Fruit fly (Drosophila melanogaster) whole organism, embryonic: ENCODE measurements around the gene Cdc37.

Source experiments
- CG10267 ChIP-seq: fragments of 200-800 bp; sonication (Bioruptor generic); optimal IDR thresholded peaks from 2 replicates; lab custom pipeline; 2018; ENCODE audit warnings: missing biosample characterization, mild to moderate bottlenecking, missing genetic modification characterization, moderate library complexity
- CG10462 ChIP-seq: fragments of 200-800 bp; sonication (Bioruptor generic); optimal IDR thresholded peaks from 2 replicates; lab custom pipeline; 2016; ENCODE audit warnings: missing biosample characterization, missing genetic modification characterization
- CG10565 ChIP-seq: fragments of 200-800 bp; sonication (Bioruptor generic); optimal IDR thresholded peaks from 3 replicates; lab custom pipeline; 2016; ENCODE audit warnings: missing biosample characterization, mild to moderate bottlenecking, missing genetic modification characterization
- CG10654 ChIP-seq: fragments of 200-800 bp; sonication (Bioruptor generic); optimal IDR thresholded peaks from 2 replicates; lab custom pipeline; 2016; ENCODE audit warnings: missing biosample characterization, missing genetic modification characterization
- CG15011 ChIP-seq: fragments of 200-800 bp; sonication (Bioruptor generic); optimal IDR thresholded peaks from 3 replicates; lab custom pipeline; 2018; ENCODE audit warnings: missing biosample characterization, mild to moderate bottlenecking, missing genetic modification characterization
- CG15601 ChIP-seq: fragments of 200-800 bp; sonication (Bioruptor generic); optimal IDR thresholded peaks from 3 replicates; lab custom pipeline; 2019; ENCODE audit warnings: missing biosample characterization, mild to moderate bottlenecking, missing genetic modification characterization, moderate library complexity
- CG1603 ChIP-seq: fragments of 200-800 bp; sonication (Bioruptor generic); optimal IDR thresholded peaks from 2 replicates; lab custom pipeline; 2019; ENCODE audit warnings: missing biosample characterization, mild to moderate bottlenecking, missing genetic modification characterization, moderate library complexity
- CG16815 ChIP-seq: fragments of 200-800 bp; sonication (Bioruptor generic); optimal IDR thresholded peaks from 3 replicates; lab custom pipeline; 2017; ENCODE audit warnings: missing biosample characterization, mild to moderate bottlenecking, missing genetic modification characterization
- CG17361 ChIP-seq: fragments of 200-800 bp; sonication (Bioruptor generic); IDR thresholded peaks from 3 replicates; pipeline ENCODE4 v1.3.6; 2022; ENCODE audit warnings: missing biosample characterization, missing genetic modification characterization
- CG18262 ChIP-seq: fragments of 200-800 bp; optimal IDR thresholded peaks from 3 replicates; lab custom pipeline; 2019; ENCODE audit warnings: missing biosample characterization, mild to moderate bottlenecking, missing genetic modification characterization, moderate library complexity
- CG2120 ChIP-seq: fragments of 200-800 bp; sonication (Bioruptor generic); optimal IDR thresholded peaks from 3 replicates; lab custom pipeline; 2016; ENCODE audit warnings: missing biosample characterization, missing genetic modification characterization
- CG30431 ChIP-seq: fragments of 200-800 bp; sonication (Bioruptor generic); optimal IDR thresholded peaks from 2 replicates; lab custom pipeline; 2017; ENCODE audit warnings: missing biosample characterization, missing genetic modification characterization
- CG34422 ChIP-seq: fragments of 200-800 bp; sonication (Bioruptor generic); IDR thresholded peaks from 3 replicates; pipeline ENCODE4 v1.3.6; 2022; ENCODE audit warnings: missing biosample characterization, missing genetic modification characterization
- CG4404 ChIP-seq: fragments of 200-800 bp; sonication (Bioruptor generic); IDR thresholded peaks from 2 replicates; pipeline ENCODE4 v1.3.6; 2022; ENCODE audit warnings: missing biosample characterization, missing genetic modification characterization
- CG4730 ChIP-seq: fragments of 200-800 bp; sonication (Bioruptor generic); IDR thresholded peaks from 2 replicates; pipeline ENCODE4 v1.3.6; 2022; ENCODE audit warnings: missing biosample characterization, missing genetic modification characterization
- CG4820 ChIP-seq: fragments of 200-800 bp; sonication (Bioruptor generic); optimal IDR thresholded peaks from 3 replicates; lab custom pipeline; 2016; ENCODE audit warnings: missing biosample characterization, missing genetic modification characterization
- CG6254 ChIP-seq: fragments of 200-800 bp; sonication (Bioruptor generic); optimal IDR thresholded peaks from 3 replicates; lab custom pipeline; 2017; ENCODE audit warnings: mild to moderate bottlenecking, missing biosample characterization, missing genetic modification reagents, missing genetic modification characterization
- CG8290 ChIP-seq, 3 experiments: fragments of 200-800 bp; sonication (Bioruptor generic); optimal IDR thresholded peaks; 2 replicates each; lab custom pipeline; 2016 to 2019; ENCODE audit warnings: missing biosample characterization in 3 of 3, missing genetic modification characterization in 3 of 3, mild to moderate bottlenecking in 2 of 3, moderate library complexity in 1 of 3
- CG8388 ChIP-seq: fragments of 200-800 bp; sonication (Bioruptor generic); optimal IDR thresholded peaks from 2 replicates; lab custom pipeline; 2019; ENCODE audit warnings: missing biosample characterization, mild to moderate bottlenecking, missing genetic modification characterization, moderate library complexity
- CG9609 ChIP-seq: fragments of 200-800 bp; sonication (Bioruptor generic); optimal IDR thresholded peaks from 3 replicates; lab custom pipeline; 2016; ENCODE audit warnings: missing biosample characterization, missing genetic modification characterization
- Chrac-16 ChIP-seq: fragments of 200-800 bp; sonication (Bioruptor generic); optimal IDR thresholded peaks from 3 replicates; lab custom pipeline; 2016; ENCODE audit warnings: missing biosample characterization, missing genetic modification characterization
- Hmr ChIP-seq: fragments of 200-800 bp; sonication (Bioruptor generic); optimal IDR thresholded peaks from 3 replicates; lab custom pipeline; 2017; ENCODE audit warnings: mild to moderate bottlenecking, missing biosample characterization, missing genetic modification reagents, missing genetic modification characterization
- Meics ChIP-seq: fragments of 200-800 bp; sonication (Bioruptor generic); optimal IDR thresholded peaks from 2 replicates; lab custom pipeline; 2017; ENCODE audit warnings: missing biosample characterization, mild to moderate bottlenecking, missing genetic modification characterization
- Mes4 ChIP-seq: fragments of 200-800 bp; sonication (Bioruptor generic); optimal IDR thresholded peaks from 2 replicates; lab custom pipeline; 2016; ENCODE audit warnings: missing biosample characterization, missing genetic modification characterization
- Mrtf ChIP-seq: fragments of 200-800 bp; sonication (Bioruptor generic); IDR thresholded peaks from 3 replicates; pipeline ENCODE4 v1.3.6; 2022; ENCODE audit warnings: missing biosample characterization, missing genetic modification characterization
- NfI ChIP-seq: fragments of 200-800 bp; sonication (Bioruptor generic); optimal IDR thresholded peaks from 3 replicates; lab custom pipeline; 2018; ENCODE audit warnings: missing biosample characterization, mild to moderate bottlenecking, missing genetic modification characterization, moderate library complexity
- Opbp ChIP-seq: fragments of 200-800 bp; sonication (Bioruptor generic); IDR thresholded peaks from 3 replicates; pipeline ENCODE4 v1.3.6; 2022; ENCODE audit warnings: missing biosample characterization, missing genetic modification characterization; ENCODE audit not compliant: partially characterized antibody
- Ptx1 ChIP-seq: fragments of 200-800 bp; sonication (Bioruptor generic); IDR thresholded peaks from 2 replicates; pipeline ENCODE4 v1.3.6; 2022; ENCODE audit warnings: missing biosample characterization, missing genetic modification characterization
- Ssrp ChIP-seq: fragments of 200-800 bp; sonication (Bioruptor generic); optimal IDR thresholded peaks from 2 replicates; lab custom pipeline; 2018; ENCODE audit warnings: missing biosample characterization, mild to moderate bottlenecking, missing genetic modification characterization, moderate library complexity
- al ChIP-seq: fragments of 200-800 bp; sonication (Bioruptor generic); IDR thresholded peaks from 2 replicates; pipeline ENCODE4 v1.3.6; 2022; ENCODE audit warnings: missing biosample characterization, missing genetic modification characterization
- ap ChIP-seq: fragments of 200-800 bp; sonication (Bioruptor generic); IDR thresholded peaks from 2 replicates; pipeline ENCODE4 v1.3.6; 2022; ENCODE audit warnings: missing biosample characterization, missing genetic modification characterization
- btn ChIP-seq: fragments of 200-800 bp; sonication (Bioruptor generic); optimal IDR thresholded peaks from 2 replicates; lab custom pipeline; 2016; ENCODE audit warnings: missing biosample characterization, missing genetic modification characterization
- crp ChIP-seq, 2 experiments: fragments of 200-800 bp; sonication (Bioruptor generic); optimal IDR thresholded peaks; 2 replicates in 1 of 2; 3 replicates in 1 of 2; lab custom pipeline; 2017; ENCODE audit warnings: missing biosample characterization in 2 of 2, missing genetic modification characterization in 2 of 2, mild to moderate bottlenecking in 1 of 2, moderate library complexity in 1 of 2
- dpn ChIP-seq, 2 experiments: fragments of 200-800 bp; sonication (Bioruptor generic); optimal IDR thresholded peaks; 3 replicates each; lab custom pipeline; 2016; ENCODE audit warnings: missing biosample characterization in 2 of 2, missing genetic modification characterization in 2 of 2
- fru ChIP-seq: fragments of >200 bp; optimal IDR thresholded peaks from 2 replicates; lab custom pipeline; 2017
- gem ChIP-seq: fragments of 200-800 bp; sonication (Bioruptor generic); optimal IDR thresholded peaks from 2 replicates; lab custom pipeline; 2019; ENCODE audit warnings: missing biosample characterization, mild to moderate bottlenecking, missing genetic modification characterization, moderate library complexity
- jigr1 ChIP-seq: fragments of 200-800 bp; sonication (Bioruptor generic); IDR thresholded peaks from 3 replicates; pipeline ENCODE4 v1.3.6; 2022; ENCODE audit warnings: missing biosample characterization, missing genetic modification characterization
- jing ChIP-seq: fragments of 200-800 bp; sonication (Bioruptor generic); optimal IDR thresholded peaks from 2 replicates; lab custom pipeline; 2018; ENCODE audit warnings: missing biosample characterization, mild to moderate bottlenecking, missing genetic modification characterization
- kay ChIP-seq: fragments of 200-800 bp; sonication (Bioruptor generic); optimal IDR thresholded peaks from 2 replicates; lab custom pipeline; 2016; ENCODE audit warnings: missing biosample characterization, missing genetic modification characterization
- ken ChIP-seq: fragments of 200-800 bp; sonication (Bioruptor generic); IDR thresholded peaks from 3 replicates; pipeline ENCODE4 v1.3.6; 2022; ENCODE audit warnings: missing biosample characterization, missing genetic modification characterization
- mld ChIP-seq: fragments of 200-800 bp; sonication (Bioruptor generic); IDR thresholded peaks from 3 replicates; pipeline ENCODE4 v1.3.6; 2022; ENCODE audit warnings: missing biosample characterization, missing genetic modification characterization; ENCODE audit not compliant: partially characterized antibody
- otp ChIP-seq: fragments of 200-800 bp; sonication (Bioruptor generic); IDR thresholded peaks from 3 replicates; pipeline ENCODE4, ENCODE4 v1.3.6; 2022; ENCODE audit warnings: missing biosample characterization, missing genetic modification characterization
- schlank ChIP-seq: fragments of 200-800 bp; sonication (Bioruptor generic); optimal IDR thresholded peaks from 2 replicates; lab custom pipeline; 2018; ENCODE audit warnings: missing biosample characterization, mild to moderate bottlenecking, missing genetic modification characterization
- sna ChIP-seq: fragments of 200-800 bp; sonication (Bioruptor generic); IDR thresholded peaks from 2 replicates; pipeline ENCODE4 v1.3.6; 2022; ENCODE audit warnings: missing biosample characterization, missing genetic modification characterization; ENCODE audit not compliant: partially characterized antibody
- tgo ChIP-seq: fragments of 200-800 bp; sonication (Bioruptor generic); IDR thresholded peaks from 3 replicates; pipeline ENCODE4 v1.3.6; 2022; ENCODE audit warnings: missing biosample characterization, missing genetic modification characterization
- unc-4 ChIP-seq: fragments of 200-800 bp; sonication (Bioruptor generic); IDR thresholded peaks from 2 replicates; pipeline ENCODE4 v1.3.6; 2022; ENCODE audit warnings: missing biosample characterization, missing genetic modification characterization; ENCODE audit not compliant: partially characterized antibody
- zen2 ChIP-seq: fragments of 200-800 bp; sonication (Bioruptor generic); IDR thresholded peaks from 3 replicates; pipeline ENCODE4 v1.3.6; 2022; ENCODE audit warnings: missing biosample characterization, missing genetic modification characterization; ENCODE audit not compliant: partially characterized antibody

Gene Cdc37

dm6 chr3L:1789339-1789738, 5.9 kb upstream of the Cdc37 start (continued):
- no peak for TF ChIP-seq al (GFP tag; lab: Robert Waterston, UW)
- TF ChIP-seq, all 482 proteins: peak for 14

- TF ChIP-seq ken, result no peak
- no peak for TF ChIP-seq CG10654 (GFP tag; lab: Kevin White, UChicago)
- no peak for TF ChIP-seq Opbp (GFP tag; lab: Robert Waterston, UW)
- no peak for TF ChIP-seq CG10267 (tag; lab: Kevin White, UChicago)
- no peak for TF ChIP-seq jigr1 (GFP tag; lab: Robert Waterston, UW)
- TF ChIP-seq CG10462 (GFP tag; lab: Kevin White, UChicago), result no peak
- no peak for TF ChIP-seq CG17361 (GFP tag; lab: Robert Waterston, UW)
- TF ChIP-seq Chrac-16 (GFP tag; lab: Kevin White, UChicago), result no peak
- TF ChIP-seq CG4404 (GFP tag; lab: Robert Waterston, UW), result no peak
- TF ChIP-seq CG4820, result no peak
- TF ChIP-seq CG15011 (GFP tag; lab: Kevin White, UChicago), result no peak
- no peak for TF ChIP-seq tgo (GFP tag; lab: Robert Waterston, UW)
- TF ChIP-seq jing (GFP tag; lab: Kevin White, UChicago), result no peak
- no peak for TF ChIP-seq CG15601 (tag; lab: Kevin White, UChicago)
- TF ChIP-seq CG2120 (GFP tag; lab: Kevin White, UChicago), result no peak
- no peak for TF ChIP-seq Ptx1 (GFP tag; lab: Robert Waterston, UW)
- peak in 1 of 2 experiments; percentile 36 for TF ChIP-seq dpn (GFP tag; optimal IDR thresholded peaks at IDR 0.05; lab: Kevin White, UChicago)
- TF ChIP-seq CG8290 (GFP tag; optimal IDR thresholded peaks at IDR 0.05; lab: Kevin White, UChicago), result no peak
- TF ChIP-seq CG8290 (tag; optimal IDR thresholded peaks at IDR 0.05; lab: Kevin White, UChicago), result no peak
- no peak for TF ChIP-seq kay (GFP tag; lab: Kevin White, UChicago)
- peak; percentile 45 for TF ChIP-seq NfI (GFP tag; lab: Kevin White, UChicago)
- no peak for TF ChIP-seq CG10565 (GFP tag; lab: Kevin White, UChicago)
- no peak for TF ChIP-seq fru
- no peak for TF ChIP-seq CG8388 (GFP tag; lab: Kevin White, UChicago)
- TF ChIP-seq Hmr, result peak; percentile 68
- no peak for TF ChIP-seq CG9609
- TF ChIP-seq schlank (tag; lab: Kevin White, UChicago), result peak; percentile 32
- TF ChIP-seq CG4730 (GFP tag; lab: Robert Waterston, UW), result no peak
- no peak for TF ChIP-seq gem
- no peak for TF ChIP-seq CG16815 (GFP tag; lab: Kevin White, UChicago)
- TF ChIP-seq CG18262, result no peak
- peak; percentile 57; the same call in 1 of the 3 replicates for TF ChIP-seq otp (GFP tag; lab: Robert Waterston, UW)
- no peak for TF ChIP-seq CG6254 (GFP tag; lab: Kevin White, UChicago)
- TF ChIP-seq Ssrp (tag; lab: Kevin White, UChicago), result no peak
- no peak for TF ChIP-seq crp (GFP tag; optimal IDR thresholded peaks at IDR 0.05; lab: Kevin White, UChicago)
- no peak for TF ChIP-seq btn (GFP tag; lab: Kevin White, UChicago)
- TF ChIP-seq CG30431, result no peak
- TF ChIP-seq Mrtf (GFP tag; lab: Robert Waterston, UW), result no peak
- no peak for TF ChIP-seq zen2
- TF ChIP-seq unc-4 (GFP tag; lab: Robert Waterston, UW), result 0 out of 2 replicates have a peak, but pooled peaks have one; percentile 28
- TF ChIP-seq CG34422, result peak; percentile 63; the same call in 2 of the 3 replicates
- no peak for TF ChIP-seq CG1603 (tag; lab: Kevin White, UChicago)
- no peak for TF ChIP-seq Mes4 (GFP tag; lab: Kevin White, UChicago)
- no peak for TF ChIP-seq ap (GFP tag; lab: Robert Waterston, UW)
- peak; percentile 45 for TF ChIP-seq Meics (GFP tag; lab: Kevin White, UChicago)
- TF ChIP-seq mld (GFP tag; lab: Robert Waterston, UW), result no peak
- TF ChIP-seq sna (GFP tag; lab: Robert Waterston, UW), result no peak
Measured at dm6 chr3L:1794164-1794942, 839 bp upstream of the Cdc37 start.
